Worm (Caenorhabditis elegans) whole organism, L4 larva: ENCODE data around the gene B0294.1.
A peak's percentile ranks its signal among the peaks of the same experiment; 100 is the strongest.

Experiments used
- daf-8 ChIP-seq: fragments of 200-800 bp; sonication (Bioruptor generic); IDR thresholded peaks from 2 replicates; pipeline ENCODE4 v1.3.6; 2022; ENCODE audit warnings: missing genetic modification characterization, missing compliant biosample characterization
- duxl-1 ChIP-seq: sonication (generic microtip); optimal IDR thresholded peaks from 2 replicates; lab custom pipeline; 2016; ENCODE audit warnings: mild to moderate bottlenecking, missing genetic modification characterization, moderate library complexity, missing compliant biosample characterization; ENCODE audit not compliant: poor library complexity
- nhr-42 ChIP-seq: fragments of 200-800 bp; sonication (Bioruptor generic); IDR thresholded peaks from 2 replicates; pipeline ENCODE4 v1.3.6; 2022; ENCODE audit warnings: missing genetic modification characterization, missing compliant biosample characterization

DNA sequence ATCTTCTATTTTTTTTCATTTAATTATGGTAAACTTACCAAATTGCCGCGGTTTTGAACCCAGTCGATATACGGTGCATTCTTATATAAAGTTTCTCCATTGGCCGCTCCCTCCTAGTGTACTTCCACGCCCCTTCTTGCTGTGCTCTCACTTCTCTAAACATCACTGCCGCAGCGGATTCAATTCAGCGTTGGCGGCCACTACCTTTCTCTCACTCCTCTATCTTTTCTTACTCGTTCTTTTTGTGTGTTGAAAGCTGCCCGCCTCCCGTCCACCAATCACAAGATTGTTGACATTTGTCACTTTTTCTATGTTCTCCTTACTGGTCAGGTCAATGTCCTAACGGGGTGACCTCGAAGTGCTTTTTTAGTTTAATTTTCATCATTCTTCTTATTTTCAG lies 26.2 kb downstream of the B0294.1 start:
- no peak for TF ChIP-seq nhr-42
- peak; percentile 96 for TF ChIP-seq duxl-1 (tag; lab: Kevin White, UChicago)
- no peak for TF ChIP-seq daf-8
